Fruit fly (Drosophila melanogaster) whole organism, embryonic: ENCODE data around the gene CG11980.

Source experiments
- Atf6 ChIP-seq: fragments of 200-800 bp; sonication (Bioruptor generic); IDR thresholded peaks from 2 replicates; pipeline ENCODE4 v1.3.6; 2022; ENCODE audit warnings: missing biosample characterization, missing genetic modification characterization
- CG10321 ChIP-seq: fragments of 200-800 bp; sonication (Bioruptor generic); IDR thresholded peaks from 2 replicates; pipeline ENCODE4 v1.3.6; 2022; ENCODE audit warnings: missing biosample characterization, missing genetic modification characterization
- CG10366 ChIP-seq: fragments of 200-800 bp; sonication (Bioruptor generic); IDR thresholded peaks from 2 replicates; pipeline ENCODE4 v1.3.6; 2022; ENCODE audit warnings: missing biosample characterization, missing genetic modification characterization
- CG10654 ChIP-seq: fragments of 200-800 bp; sonication (Bioruptor generic); optimal IDR thresholded peaks from 2 replicates; lab custom pipeline; 2016; ENCODE audit warnings: missing biosample characterization, missing genetic modification characterization
- CG11696 ChIP-seq: fragments of 200-800 bp; sonication (Bioruptor generic); IDR thresholded peaks from 2 replicates; pipeline ENCODE4 v1.3.6; 2022; ENCODE audit warnings: missing biosample characterization, missing genetic modification characterization
- CG12155 ChIP-seq: fragments of 200-800 bp; sonication (Bioruptor generic); optimal IDR thresholded peaks from 3 replicates; lab custom pipeline; 2016; ENCODE audit warnings: missing biosample characterization, missing genetic modification characterization
- CG12744 ChIP-seq: fragments of 200-800 bp; sonication (Bioruptor generic); optimal IDR thresholded peaks from 2 replicates; lab custom pipeline; 2016; ENCODE audit warnings: missing biosample characterization, missing genetic modification characterization
- CG15514 ChIP-seq: fragments of 200-800 bp; sonication (Bioruptor generic); optimal IDR thresholded peaks from 3 replicates; lab custom pipeline; 2017; ENCODE audit warnings: missing biosample characterization, missing genetic modification characterization, mild to moderate bottlenecking, moderate library complexity, missing genetic modification reagents
- CG17186 ChIP-seq: fragments of 200-800 bp; sonication (Bioruptor generic); optimal IDR thresholded peaks from 3 replicates; lab custom pipeline; 2017; ENCODE audit warnings: missing biosample characterization, missing genetic modification reagents, missing genetic modification characterization
- CG18011 ChIP-seq: fragments of 200-800 bp; sonication (Bioruptor generic); optimal IDR thresholded peaks from 2 replicates; lab custom pipeline; 2017; ENCODE audit warnings: missing biosample characterization, missing genetic modification characterization, mild to moderate bottlenecking, moderate library complexity, missing genotype
- CG2116 ChIP-seq: fragments of 200-800 bp; sonication (Bioruptor generic); optimal IDR thresholded peaks from 3 replicates; lab custom pipeline; 2018; ENCODE audit warnings: missing biosample characterization, mild to moderate bottlenecking, missing genetic modification characterization
- CG32532 ChIP-seq: fragments of 200-800 bp; sonication (Bioruptor generic); IDR thresholded peaks from 2 replicates; pipeline ENCODE4 v1.3.6; 2022; ENCODE audit warnings: missing biosample characterization, missing genetic modification characterization
- CG32767 ChIP-seq: fragments of 200-800 bp; sonication (Bioruptor generic); IDR thresholded peaks from 2 replicates; pipeline ENCODE4 v1.3.6; 2022; ENCODE audit warnings: missing biosample characterization, missing genetic modification characterization
- CG34224 ChIP-seq: fragments of 200-800 bp; sonication (Bioruptor generic); IDR thresholded peaks from 3 replicates; pipeline ENCODE4 v1.3.6; 2022; ENCODE audit warnings: missing biosample characterization, missing genetic modification characterization; ENCODE audit not compliant: partially characterized antibody
- CG4328 ChIP-seq: fragments of 200-800 bp; sonication (Bioruptor generic); optimal IDR thresholded peaks from 3 replicates; lab custom pipeline; 2017; ENCODE audit warnings: missing biosample characterization, missing genetic modification reagents, missing genetic modification characterization
- CG4707 ChIP-seq: fragments of 200-800 bp; sonication (Bioruptor generic); optimal IDR thresholded peaks from 2 replicates; lab custom pipeline; 2018; ENCODE audit warnings: missing biosample characterization, mild to moderate bottlenecking, missing genetic modification characterization, moderate library complexity
- CG7928 ChIP-seq: fragments of 200-800 bp; sonication (Bioruptor generic); optimal IDR thresholded peaks from 2 replicates; lab custom pipeline; 2017; ENCODE audit warnings: missing biosample characterization, mild to moderate bottlenecking, missing genetic modification characterization
- CG9215 ChIP-seq: fragments of 200-800 bp; sonication (Bioruptor generic); IDR thresholded peaks from 2 replicates; pipeline ENCODE4 v1.3.6; 2022; ENCODE audit warnings: missing biosample characterization, missing genetic modification characterization
- CG9437 ChIP-seq: fragments of 200-800 bp; sonication (Bioruptor generic); optimal IDR thresholded peaks from 2 replicates; lab custom pipeline; 2018; ENCODE audit warnings: missing biosample characterization, mild to moderate bottlenecking, missing genetic modification characterization
- CG9797 ChIP-seq: fragments of 200-800 bp; sonication (Bioruptor generic); optimal IDR thresholded peaks from 3 replicates; lab custom pipeline; 2018; ENCODE audit warnings: missing biosample characterization, mild to moderate bottlenecking, missing genetic modification characterization
- CoRest ChIP-seq: fragments of 200-800 bp; sonication (Bioruptor generic); optimal IDR thresholded peaks from 3 replicates; lab custom pipeline; 2018; ENCODE audit warnings: missing biosample characterization, mild to moderate bottlenecking, missing genetic modification characterization, moderate library complexity
- Dp ChIP-seq: fragments of 200-800 bp; sonication (Bioruptor generic); optimal IDR thresholded peaks from 2 replicates; lab custom pipeline; 2018; ENCODE audit warnings: missing biosample characterization, mild to moderate bottlenecking, missing genetic modification characterization, moderate library complexity
- Gsc ChIP-seq: fragments of 200-800 bp; sonication (Bioruptor generic); IDR thresholded peaks from 2 replicates; pipeline ENCODE4 v1.3.6; 2022; ENCODE audit warnings: missing biosample characterization, missing genetic modification characterization
- HHEX ChIP-seq: fragments of 200-800 bp; sonication (Bioruptor generic); optimal IDR thresholded peaks from 3 replicates; lab custom pipeline; 2017; ENCODE audit warnings: missing biosample characterization, mild to moderate bottlenecking, missing genetic modification characterization, missing genetic modification reagents
- Hand ChIP-seq: fragments of 200-800 bp; sonication (Bioruptor generic); optimal IDR thresholded peaks from 2 replicates; lab custom pipeline; 2017; ENCODE audit warnings: mild to moderate bottlenecking, missing biosample characterization, missing genetic modification reagents, missing genetic modification characterization
- Hr78 ChIP-seq, 2 experiments: fragments of 200-800 bp in 1 of 2; fragments of >200 bp in 1 of 2; sonication (Bioruptor generic) in 1 of 2; optimal IDR thresholded peaks; 2 replicates each; lab custom pipeline; 2017 to 2019; ENCODE audit warnings: missing biosample characterization in 2 of 2, missing genetic modification characterization in 2 of 2, mild to moderate bottlenecking in 1 of 2, moderate library complexity in 1 of 2
- Lhr ChIP-seq: fragments of 200-800 bp; sonication (Bioruptor generic); optimal IDR thresholded peaks from 3 replicates; lab custom pipeline; 2017; ENCODE audit warnings: mild to moderate bottlenecking, missing biosample characterization, missing genetic modification reagents, missing genetic modification characterization
- Lpt ChIP-seq: fragments of >200 bp; optimal IDR thresholded peaks from 2 replicates; lab custom pipeline; 2018; ENCODE audit warnings: missing biosample characterization, missing genetic modification characterization
- Myb ChIP-seq: fragments of 200-800 bp; sonication (Bioruptor generic); optimal IDR thresholded peaks from 2 replicates; lab custom pipeline; 2016; ENCODE audit warnings: missing biosample characterization, missing genetic modification characterization
- NfI ChIP-seq: fragments of 200-800 bp; sonication (Bioruptor generic); optimal IDR thresholded peaks from 3 replicates; lab custom pipeline; 2018; ENCODE audit warnings: missing biosample characterization, mild to moderate bottlenecking, missing genetic modification characterization, moderate library complexity
- Pdp1 ChIP-seq, 2 experiments: fragments of 200-800 bp; sonication (Bioruptor generic); optimal IDR thresholded peaks; 3 replicates each; lab custom pipeline; 2016; ENCODE audit warnings: missing biosample characterization in 2 of 2, missing genetic modification characterization in 2 of 2, mild to moderate bottlenecking in 1 of 2, moderate library complexity in 1 of 2
- Sin3A ChIP-seq: fragments of >200 bp; optimal IDR thresholded peaks from 2 replicates; lab custom pipeline; 2018
- Xbp1 ChIP-seq: fragments of 200-800 bp; sonication (Bioruptor generic); optimal IDR thresholded peaks from 3 replicates; lab custom pipeline; 2016; ENCODE audit warnings: missing biosample characterization, mild to moderate bottlenecking, missing genetic modification characterization
- bowl ChIP-seq: fragments of 200-800 bp; sonication (Bioruptor generic); IDR thresholded peaks from 2 replicates; pipeline ENCODE4 v1.3.6; 2022; ENCODE audit warnings: missing biosample characterization, missing genetic modification characterization
- cg ChIP-seq: fragments of 200-800 bp; sonication (Bioruptor generic); optimal IDR thresholded peaks from 3 replicates; lab custom pipeline; 2019; ENCODE audit warnings: missing biosample characterization, mild to moderate bottlenecking, missing genetic modification characterization, moderate library complexity
- da ChIP-seq: fragments of 200-800 bp; sonication (Bioruptor generic); optimal IDR thresholded peaks from 2 replicates; lab custom pipeline; 2016; ENCODE audit warnings: missing biosample characterization, missing genetic modification characterization
- danr ChIP-seq: fragments of 200-800 bp; sonication (Bioruptor generic); IDR thresholded peaks from 2 replicates; pipeline ENCODE4 v1.3.6; 2022; ENCODE audit warnings: missing biosample characterization, missing genetic modification characterization
- disco-r ChIP-seq: fragments of 200-800 bp; sonication (Bioruptor generic); optimal IDR thresholded peaks from 2 replicates; lab custom pipeline; 2016; ENCODE audit warnings: missing biosample characterization, missing genetic modification characterization
- esg ChIP-seq: fragments of 200-800 bp; sonication (Bioruptor generic); conservative IDR thresholded peaks from 2 replicates; pipeline ENCODE4 v1.3.6; 2022; ENCODE audit warnings: missing biosample characterization, missing genetic modification characterization
- eve ChIP-seq, 2 experiments: fragments of >200 bp; optimal IDR thresholded peaks; 2 replicates each; lab custom pipeline; 2017; ENCODE audit warnings: missing biosample characterization in 2 of 2, missing genetic modification characterization in 2 of 2
- fru ChIP-seq: fragments of >200 bp; optimal IDR thresholded peaks from 2 replicates; lab custom pipeline; 2017
- insv ChIP-seq, 2 experiments: fragments of 200-800 bp; sonication (Bioruptor generic); optimal IDR thresholded peaks; 3 replicates each; lab custom pipeline; 2016 to 2018; ENCODE audit warnings: missing biosample characterization in 2 of 2, missing genetic modification characterization in 2 of 2
- lab ChIP-seq: fragments of 200-800 bp; sonication (Bioruptor generic); optimal IDR thresholded peaks from 3 replicates; lab custom pipeline; 2017; ENCODE audit warnings: missing biosample characterization, missing genetic modification characterization, mild to moderate bottlenecking, moderate library complexity, missing genetic modification reagents
- otp ChIP-seq: fragments of 200-800 bp; sonication (Bioruptor generic); IDR thresholded peaks from 3 replicates; pipeline ENCODE4, ENCODE4 v1.3.6; 2022; ENCODE audit warnings: missing biosample characterization, missing genetic modification characterization
- pita ChIP-seq: fragments of 200-800 bp; sonication (Bioruptor generic); optimal IDR thresholded peaks from 2 replicates; lab custom pipeline; 2017; ENCODE audit warnings: missing biosample characterization, mild to moderate bottlenecking, missing genetic modification characterization
- row ChIP-seq: fragments of 200-800 bp; sonication (Bioruptor generic); IDR thresholded peaks from 3 replicates; pipeline ENCODE4 v1.3.6; 2022; ENCODE audit warnings: missing biosample characterization, missing genetic modification characterization
- sd ChIP-seq: fragments of 200-800 bp; sonication (Bioruptor generic); optimal IDR thresholded peaks from 3 replicates; lab custom pipeline; 2018; ENCODE audit warnings: missing biosample characterization, mild to moderate bottlenecking, missing genetic modification characterization, moderate library complexity
- sug ChIP-seq: fragments of 200-800 bp; optimal IDR thresholded peaks from 2 replicates; lab custom pipeline; 2019; ENCODE audit warnings: missing biosample characterization, mild to moderate bottlenecking, missing genetic modification characterization, moderate library complexity
- tna ChIP-seq: fragments of 200-800 bp; sonication (Bioruptor generic); IDR thresholded peaks from 2 replicates; pipeline ENCODE4 v1.3.6; 2022; ENCODE audit warnings: missing biosample characterization, missing genetic modification characterization; ENCODE audit not compliant: partially characterized antibody
- tx ChIP-seq: fragments of 200-800 bp; sonication (Bioruptor generic); optimal IDR thresholded peaks from 2 replicates; lab custom pipeline; 2016; ENCODE audit warnings: missing biosample characterization, missing genetic modification characterization
- unc-4 ChIP-seq: fragments of 200-800 bp; sonication (Bioruptor generic); IDR thresholded peaks from 2 replicates; pipeline ENCODE4 v1.3.6; 2022; ENCODE audit warnings: missing biosample characterization, missing genetic modification characterization; ENCODE audit not compliant: partially characterized antibody
- vnd ChIP-seq: fragments of 200-800 bp; sonication (Bioruptor generic); IDR thresholded peaks from 3 replicates; pipeline ENCODE4 v1.3.6; 2022; ENCODE audit warnings: missing biosample characterization, missing genetic modification characterization; ENCODE audit not compliant: partially characterized antibody

The CG11980 gene

DNA sequence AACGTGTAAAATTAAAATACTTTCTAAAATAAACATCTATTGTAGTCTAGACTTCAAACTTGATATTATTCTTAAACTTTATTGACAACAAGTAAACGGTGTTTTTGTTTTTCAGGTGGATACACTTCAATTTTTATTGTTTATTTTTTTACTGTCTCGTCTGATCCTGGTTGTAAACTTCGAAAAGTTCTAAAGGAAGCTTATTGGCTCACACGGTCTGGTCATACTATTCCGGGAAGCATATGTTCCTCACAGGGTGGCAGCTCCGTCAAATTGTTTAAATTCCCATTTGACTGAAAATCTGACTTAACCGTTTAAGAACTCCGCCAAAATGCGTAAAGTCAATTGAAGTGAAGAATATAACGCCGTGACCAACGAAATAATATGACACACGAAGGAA is 4.4 kb downstream of the CG11980 start, which contains the start of gene CG11983 (continued):
- TF ChIP-seq sug (tag; lab: Kevin White, UChicago) (peak; percentile 37), otp (GFP tag; lab: Robert Waterston, UW) (no peak), sd (tag; lab: Kevin White, UChicago) (peak; percentile 70), CG12744 (GFP tag; lab: Kevin White, UChicago) (no peak), CG4707 (no peak), danr (GFP tag; lab: Robert Waterston, UW) (no peak), CG32532 (GFP tag; lab: Robert Waterston, UW) (no peak), pita (GFP tag; lab: Kevin White, UChicago) (peak; percentile 28), lab (GFP tag; lab: Kevin White, UChicago) (no peak), eve (GFP tag; optimal IDR thresholded peaks at IDR 0.05; lab: Kevin White, UChicago) (no peak), CG18011 (GFP tag; lab: Kevin White, UChicago) (no peak), esg (GFP tag; lab: Robert Waterston, UW) (no peak), Lpt (no peak), fru (no peak), CG7928 (no peak), CG10321 (GFP tag; lab: Robert Waterston, UW) (no peak), da (GFP tag; lab: Kevin White, UChicago) (no peak), vnd (GFP tag; lab: Robert Waterston, UW) (no peak), Xbp1 (GFP tag; lab: Kevin White, UChicago) (no peak), CG9437 (GFP tag; lab: Kevin White, UChicago) (no peak), Hand (GFP tag; lab: Kevin White, UChicago) (no peak), Dp (peak; percentile 82), Sin3A (lab: Kevin White, UChicago) (no peak), CG9215 (GFP tag; lab: Robert Waterston, UW) (no peak), unc-4 (GFP tag; lab: Robert Waterston, UW) (no peak), cg (GFP tag; lab: Kevin White, UChicago) (no peak), CG4328 (GFP tag; lab: Kevin White, UChicago) (no peak), CG17186 (GFP tag; lab: Kevin White, UChicago) (no peak), NfI (GFP tag; lab: Kevin White, UChicago) (no peak), Lhr (GFP tag; lab: Kevin White, UChicago) (peak; percentile 55), row (GFP tag; lab: Robert Waterston, UW) (no peak; the same call in 2 of the 3 replicates), CoRest (tag; lab: Kevin White, UChicago) (peak; percentile 48), tna (GFP tag; lab: Robert Waterston, UW) (no peak), CG2116 (GFP tag; lab: Kevin White, UChicago) (peak; percentile 31), CG11696 (GFP tag; lab: Robert Waterston, UW) (no peak), CG10366 (GFP tag; lab: Robert Waterston, UW) (no peak), Myb (GFP tag; lab: Kevin White, UChicago) (peak; percentile 95), Atf6 (no peak), insv (GFP tag; optimal IDR thresholded peaks at IDR 0.05; lab: Kevin White, UChicago) (no peak), HHEX (GFP tag; lab: Kevin White, UChicago) (no peak), bowl (no peak), CG15514 (GFP tag; lab: Kevin White, UChicago) (peak; percentile 79), Pdp1 (GFP tag; optimal IDR thresholded peaks at IDR 0.05; lab: Kevin White, UChicago) (peak in 1 of 2 experiments; percentile 6), Gsc (GFP tag; lab: Robert Waterston, UW) (no peak), CG34224 (GFP tag; lab: Robert Waterston, UW) (no peak), CG32767 (no peak), disco-r (GFP tag; lab: Kevin White, UChicago) (no peak), CG10654 (no peak), CG12155 (GFP tag; lab: Kevin White, UChicago) (peak; percentile 24), CG9797 (GFP tag; lab: Kevin White, UChicago) (peak; percentile 66), Hr78 (GFP tag; optimal IDR thresholded peaks at IDR 0.05; lab: Kevin White, UChicago) (no peak), tx (no peak)
